Worm (Caenorhabditis elegans): ENCODE data around the gene K12H4.5.
A peak's percentile ranks its signal among the peaks of the same experiment; 100 is the strongest.

K12H4.5 gene

DNA sequence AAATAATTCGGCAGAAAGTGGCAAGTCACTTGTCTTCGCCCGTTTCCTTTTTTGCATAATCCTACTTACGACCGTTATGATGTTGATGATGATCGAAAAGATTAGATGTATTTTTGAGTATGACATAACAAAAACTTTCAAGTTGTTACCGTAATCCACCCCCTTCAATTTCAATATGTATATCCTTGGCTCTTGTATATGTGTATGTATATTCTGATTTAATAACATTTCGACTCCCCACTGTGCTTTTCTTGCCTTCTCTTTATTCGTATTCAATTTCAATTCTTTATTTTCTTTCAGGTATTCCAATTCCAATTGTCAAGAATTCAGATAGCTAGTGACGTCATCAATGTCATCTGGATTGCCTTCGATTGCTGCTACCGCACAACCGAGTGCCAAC, 22.7 kb downstream of the K12H4.5 start, which contains the start of gene pros-1:
pros-1 (plus strand) TSS at position 301 of the 400 bp plus-strand sequence.
- TF ChIP-seq W03F9.2 (tag; optimal IDR thresholded peaks at IDR 0.05) (no peak), dao-5 (tag; optimal IDR thresholded peaks at IDR 0.05) (no peak), him-1 (tag; optimal IDR thresholded peaks at IDR 0.05) (no peak)

ce11 chrIII:8067798-8068197, 23.5 kb downstream of the K12H4.5 start:
- TF ChIP-seq him-1 (tag; optimal IDR thresholded peaks at IDR 0.05) = no peak

DNA sequence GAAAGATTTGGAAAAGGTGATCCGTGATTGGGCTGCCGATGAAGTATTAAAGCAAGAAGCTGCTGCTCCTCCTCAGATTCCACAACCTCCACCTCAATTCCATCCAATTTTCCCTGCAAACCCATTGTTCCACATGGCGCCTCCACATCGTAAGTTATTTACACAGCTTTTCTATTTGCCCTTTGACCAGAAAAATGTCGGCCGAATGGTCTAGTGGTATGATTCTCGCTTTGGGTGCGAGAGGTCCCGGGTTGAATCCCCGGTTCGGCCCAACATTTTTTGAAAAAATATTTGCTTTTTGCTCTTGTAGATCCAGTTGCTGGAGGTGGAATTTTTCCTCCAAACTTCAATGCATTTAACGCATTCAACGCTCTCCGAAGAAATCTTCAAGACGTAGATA, 24.9 kb downstream of the K12H4.5 start:
- TF ChIP-seq dao-5 (tag; optimal IDR thresholded peaks at IDR 0.05) (no peak), him-1 (tag; optimal IDR thresholded peaks at IDR 0.05) (no peak), W03F9.2 (tag; optimal IDR thresholded peaks at IDR 0.05) (no peak)

DNA sequence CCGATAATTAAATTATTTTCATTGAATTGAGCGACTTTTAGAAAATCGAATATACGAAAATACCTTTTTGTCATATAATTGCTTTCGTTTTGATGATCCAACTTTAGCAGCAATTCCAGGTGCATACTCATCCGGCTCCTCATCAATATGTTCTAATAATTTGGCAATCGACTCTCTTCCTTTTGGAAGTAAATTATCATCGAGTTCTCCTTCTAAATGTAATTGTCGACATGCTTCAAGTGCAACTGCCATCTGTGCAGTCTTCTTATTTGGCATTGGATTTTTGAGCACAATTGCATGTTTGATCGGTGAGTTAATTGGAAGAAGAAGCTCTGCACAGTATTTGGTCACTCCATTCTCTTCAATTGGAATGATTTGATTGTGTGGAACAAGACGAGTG, 32.9 kb downstream of the K12H4.5 start:
- TF ChIP-seq him-1 (tag; optimal IDR thresholded peaks at IDR 0.05) = no peak
- no peak for TF ChIP-seq dao-5 (tag; optimal IDR thresholded peaks at IDR 0.05)
- no peak for TF ChIP-seq W03F9.2 (tag; optimal IDR thresholded peaks at IDR 0.05)

ce11 chrIII:8080165-8080738, 36.0 kb downstream of the K12H4.5 start, which contains the start of the genes dcr-1 and apc-2:
Gene dcr-1, minus strand, starts transcription at chrIII:8080281.
Gene apc-2, plus strand, starts transcription at chrIII:8080629.
- no peak for TF ChIP-seq dao-5 (tag; optimal IDR thresholded peaks at IDR 0.05)
- TF ChIP-seq W03F9.2 (tag; optimal IDR thresholded peaks at IDR 0.05) = no peak
- no peak for TF ChIP-seq him-1 (tag; optimal IDR thresholded peaks at IDR 0.05)

DNA sequence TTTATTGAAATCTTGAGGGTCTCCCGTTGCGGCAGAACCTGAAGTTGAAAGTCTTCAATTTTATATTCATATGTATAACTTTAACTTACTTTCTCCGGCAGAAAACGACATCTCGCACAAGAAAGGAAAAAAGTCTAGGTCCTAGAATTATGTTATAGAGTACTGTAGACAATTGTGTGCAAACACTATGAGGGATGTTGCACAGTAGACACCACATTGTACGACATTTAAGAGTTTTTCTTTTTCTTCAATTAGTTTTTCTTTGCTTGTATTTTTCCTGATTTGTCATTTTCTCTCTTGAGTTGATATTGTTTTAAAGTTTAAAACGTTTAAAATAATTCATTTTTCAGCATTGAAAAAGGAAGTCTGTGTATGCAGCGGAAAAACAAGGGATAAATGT, 41.1 kb downstream of the K12H4.5 start, which contains the start of the genes K06H7.7 and grp-1:
K06H7.7 (minus strand) TSS at position 121 of the 400 bp plus-strand sequence.
grp-1 (plus strand) TSS at position 351 of the 400 bp plus-strand sequence.
- TF ChIP-seq him-1 (tag; optimal IDR thresholded peaks at IDR 0.05) (no peak), dao-5 (tag; optimal IDR thresholded peaks at IDR 0.05) (no peak), W03F9.2 (tag; optimal IDR thresholded peaks at IDR 0.05) (peak; percentile 77)

DNA sequence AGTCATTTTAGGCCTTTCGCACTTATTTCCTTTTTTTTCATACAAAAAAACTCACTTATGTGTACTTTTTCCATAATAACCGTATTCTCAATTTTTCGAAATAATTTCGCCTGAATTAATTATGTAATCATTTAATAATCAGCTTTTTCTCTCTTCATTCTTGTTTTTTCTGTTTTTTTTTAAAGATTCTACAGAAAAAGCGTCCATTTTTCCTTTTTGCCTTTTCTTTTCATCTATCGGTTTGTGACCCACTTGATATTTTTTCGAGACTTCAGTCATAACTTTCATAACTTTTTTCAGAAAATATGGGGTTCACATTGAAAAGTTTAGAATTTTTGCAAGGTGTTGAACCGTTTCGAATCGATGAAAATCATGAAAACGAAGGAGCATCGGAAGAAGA, 43.9 kb downstream of the K12H4.5 start, which contains the start of gene vms-1:
vms-1 (plus strand) TSS at position 301 of the 400 bp plus-strand sequence.
- TF ChIP-seq him-1 (tag; optimal IDR thresholded peaks at IDR 0.05) = no peak
- no peak for TF ChIP-seq W03F9.2 (tag; optimal IDR thresholded peaks at IDR 0.05)
- TF ChIP-seq dao-5 (tag; optimal IDR thresholded peaks at IDR 0.05) = no peak

DNA sequence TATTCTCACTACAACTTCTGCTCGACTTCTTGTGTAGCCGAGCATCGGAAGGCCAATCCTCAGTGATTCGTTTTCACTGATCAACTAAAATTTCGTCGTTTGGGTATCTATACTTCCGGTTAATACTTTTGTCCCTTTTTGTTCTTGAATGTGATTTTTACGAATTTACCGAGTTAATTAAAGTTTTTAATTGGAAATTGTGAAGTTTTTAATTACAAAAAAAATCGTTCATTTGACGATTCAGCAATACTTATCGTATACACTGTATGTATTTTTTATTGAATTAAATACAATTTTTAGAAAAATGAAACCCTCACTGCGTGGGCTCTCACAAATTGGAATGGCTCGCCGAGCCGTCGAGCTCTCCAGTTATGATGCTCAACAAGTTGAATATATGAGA, 47.1 kb downstream of the K12H4.5 start, which contains the start of gene idi-1:
idi-1 (plus strand) TSS at position 301 of the 400 bp plus-strand sequence.
- TF ChIP-seq dao-5 (tag; optimal IDR thresholded peaks at IDR 0.05) (no peak), W03F9.2 (tag; optimal IDR thresholded peaks at IDR 0.05) (no peak), him-1 (tag; optimal IDR thresholded peaks at IDR 0.05) (no peak)

- peak; percentile 15 for TF ChIP-seq W03F9.2 (tag; optimal IDR thresholded peaks at IDR 0.05)
- no peak for TF ChIP-seq dao-5 (tag; optimal IDR thresholded peaks at IDR 0.05)
These were observed 48.9 kb downstream of the K12H4.5 start, which contains the start of gene K06H7.2 for ce11 chrIII:8093079-8093623. Gene K06H7.2, plus strand, starts transcription at chrIII:8093573.
